Fruit fly (Drosophila melanogaster): ENCODE data around the gene Alg7.

Alg7 gene

dm6 chr2L:13164994-13165801, 13.8 kb upstream of the Alg7 start, which contains the start of gene Sirt1:
Sirt1 (plus strand) TSS chr2L:13165564.
- peak; percentile 36 for TF ChIP-seq Sin3A (optimal IDR thresholded peaks at IDR 0.05)
- TF ChIP-seq insv (optimal IDR thresholded peaks at IDR 0.05) = no peak

- TF ChIP-seq Myc (optimal IDR thresholded peaks at IDR 0.05) (no peak), psq (optimal IDR thresholded peaks at IDR 0.05) (peak; percentile 65), insv (optimal IDR thresholded peaks at IDR 0.05) (no peak)
Observed at dm6 chr2L:13165802-13166347, 13.2 kb upstream of the Alg7 start, which contains the start of gene DnaJ-H. DnaJ-H (minus strand) TSS chr2L:13166072.

- TF ChIP-seq h (optimal IDR thresholded peaks at IDR 0.05) (no peak), Myc (optimal IDR thresholded peaks at IDR 0.05) (no peak), psq (optimal IDR thresholded peaks at IDR 0.05) (no peak), Sin3A (optimal IDR thresholded peaks at IDR 0.05) (no peak), insv (optimal IDR thresholded peaks at IDR 0.05) (no peak), ttk (optimal IDR thresholded peaks at IDR 0.05) (no peak)
Observed at dm6 chr2L:13176123-13176522, 2.9 kb upstream of the Alg7 start, which contains the start of gene CG43925. CG43925 (plus strand) TSS chr2L:13176423.

- TF ChIP-seq Myc (optimal IDR thresholded peaks at IDR 0.05) (no peak), insv (optimal IDR thresholded peaks at IDR 0.05) (no peak), Sin3A (optimal IDR thresholded peaks at IDR 0.05) (no peak), h (optimal IDR thresholded peaks at IDR 0.05) (no peak), psq (optimal IDR thresholded peaks at IDR 0.05) (no peak), ttk (optimal IDR thresholded peaks at IDR 0.05) (no peak)
Observed at dm6 chr2L:13176701-13177249, 2.3 kb upstream of the Alg7 start, which contains the start of the genes Sfmbt and CG5439. Sfmbt (minus strand) TSS chr2L:13176785. CG5439 (plus strand) TSS chr2L:13177150.

dm6 chr2L:13182415-13182814, 3.4 kb downstream of the Alg7 start, which contains the start of gene Mgat3:
Mgat3 (minus strand) TSS chr2L:13182596.
- no peak for TF ChIP-seq h (optimal IDR thresholded peaks at IDR 0.05)
- no peak for TF ChIP-seq psq (optimal IDR thresholded peaks at IDR 0.05)
- TF ChIP-seq ttk (optimal IDR thresholded peaks at IDR 0.05) = no peak
- no peak for TF ChIP-seq Myc (optimal IDR thresholded peaks at IDR 0.05)
- no peak for TF ChIP-seq Sin3A (optimal IDR thresholded peaks at IDR 0.05)
- TF ChIP-seq insv (optimal IDR thresholded peaks at IDR 0.05) = no peak

- TF ChIP-seq psq (optimal IDR thresholded peaks at IDR 0.05) (no peak), h (optimal IDR thresholded peaks at IDR 0.05) (no peak), insv (optimal IDR thresholded peaks at IDR 0.05) (no peak), Sin3A (optimal IDR thresholded peaks at IDR 0.05) (no peak), ttk (optimal IDR thresholded peaks at IDR 0.05) (no peak), Myc (optimal IDR thresholded peaks at IDR 0.05) (no peak)
Observed at dm6 chr2L:13183150-13183549, 4.1 kb downstream of the Alg7 start, which contains the start of gene Rsph1. Rsph1 (plus strand) TSS chr2L:13183450.

dm6 chr2L:13190534-13190933, 11.5 kb downstream of the Alg7 start:
- TF ChIP-seq h (optimal IDR thresholded peaks at IDR 0.05) (no peak), Myc (optimal IDR thresholded peaks at IDR 0.05) (no peak)

- no peak for TF ChIP-seq h (optimal IDR thresholded peaks at IDR 0.05)
- no peak for TF ChIP-seq Sin3A (optimal IDR thresholded peaks at IDR 0.05)
- TF ChIP-seq Myc (optimal IDR thresholded peaks at IDR 0.05) = no peak
- no peak for TF ChIP-seq ttk (optimal IDR thresholded peaks at IDR 0.05)
- no peak for TF ChIP-seq psq (optimal IDR thresholded peaks at IDR 0.05)
- no peak for TF ChIP-seq insv (optimal IDR thresholded peaks at IDR 0.05)
Observed at dm6 chr2L:13191052-13191678, 12.1 kb downstream of the Alg7 start.

- TF ChIP-seq h (optimal IDR thresholded peaks at IDR 0.05) (no peak), insv (optimal IDR thresholded peaks at IDR 0.05) (no peak), psq (optimal IDR thresholded peaks at IDR 0.05) (no peak), Myc (optimal IDR thresholded peaks at IDR 0.05) (no peak), Sin3A (optimal IDR thresholded peaks at IDR 0.05) (no peak)
Observed at dm6 chr2L:13191894-13192293, 12.8 kb downstream of the Alg7 start, which contains the start of the genes CG16974 and Edem2. CG16974 (minus strand) TSS chr2L:13191979. Edem2 (plus strand) TSS chr2L:13192201.

dm6 chr2L:13195822-13196221, 16.8 kb downstream of the Alg7 start:
- TF ChIP-seq insv (optimal IDR thresholded peaks at IDR 0.05) (no peak), ttk (optimal IDR thresholded peaks at IDR 0.05) (no peak), Sin3A (optimal IDR thresholded peaks at IDR 0.05) (no peak), h (optimal IDR thresholded peaks at IDR 0.05) (no peak), Myc (optimal IDR thresholded peaks at IDR 0.05) (no peak), psq (optimal IDR thresholded peaks at IDR 0.05) (no peak)

- no peak for TF ChIP-seq Sin3A (optimal IDR thresholded peaks at IDR 0.05)
- no peak for TF ChIP-seq psq (optimal IDR thresholded peaks at IDR 0.05)
- no peak for TF ChIP-seq h (optimal IDR thresholded peaks at IDR 0.05)
- no peak for TF ChIP-seq ttk (optimal IDR thresholded peaks at IDR 0.05)
- TF ChIP-seq insv (optimal IDR thresholded peaks at IDR 0.05) = no peak
- TF ChIP-seq Myc (optimal IDR thresholded peaks at IDR 0.05) = no peak
Observed at dm6 chr2L:13202960-13203436, 24.0 kb downstream of the Alg7 start, which contains the start of gene CG16972. CG16972 (minus strand) TSS chr2L:13203295.
